Worm (Caenorhabditis elegans): ENCODE measurements around the gene Y57A10A.27.

DNA sequence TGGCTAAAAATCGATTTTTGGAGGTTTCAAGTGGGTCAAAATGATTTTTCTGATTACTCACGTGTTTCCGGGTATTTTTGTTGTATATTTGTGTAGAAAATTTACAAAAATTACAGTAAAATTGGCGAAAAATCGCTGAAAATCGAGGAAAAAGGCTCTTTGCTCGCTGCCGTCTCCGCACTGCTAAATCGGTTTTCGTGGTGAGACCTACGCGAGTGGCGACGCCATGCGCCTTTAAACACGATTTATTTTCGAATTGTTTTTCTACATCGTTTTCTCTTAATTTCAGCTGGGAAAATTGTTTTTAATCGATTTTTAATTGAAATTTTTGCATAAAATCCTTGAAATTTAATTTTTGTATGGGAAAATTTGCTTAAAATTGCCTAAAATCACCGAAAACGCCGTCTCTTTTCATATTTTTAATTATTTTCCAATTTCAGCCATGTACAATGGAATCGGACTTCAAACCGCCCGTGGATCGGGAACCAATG is 49.9 kb downstream of the Y57A10A.27 start, which contains the start of the genes pqn-87 and rsr-2:
- TF ChIP-seq lin-15B (tag; optimal IDR thresholded peaks at IDR 0.05): no peak
- TF ChIP-seq efl-1 (optimal IDR thresholded peaks at IDR 0.05): peak; percentile 51 to 52
- TF ChIP-seq efl-1 (GFP tag; optimal IDR thresholded peaks at IDR 0.05 in 1 of 2): peak in 1 of 2 experiments; percentile 54
- TF ChIP-seq nhr-11 (tag; optimal IDR thresholded peaks at IDR 0.05): no peak
- TF ChIP-seq unc-30 (tag; optimal IDR thresholded peaks at IDR 0.05): no peak
- TF ChIP-seq dpl-1 (GFP tag; optimal IDR thresholded peaks at IDR 0.05): peak; percentile 31 to 57 (median 38)
- no peak for TF ChIP-seq aly-2 (tag; optimal IDR thresholded peaks at IDR 0.05)
